Worm (Caenorhabditis elegans) whole organism, midembryonic: ENCODE data around the gene srsx-40.
"Not testable (repeated sequence)": the region's sequence is repeated elsewhere in the genome, so short reads cannot be mapped to it uniquely, and the experiment has no call there.

Source experiments
- T22C8.4 ChIP-seq: fragments of 200-800 bp; sonication (Bioruptor generic); IDR thresholded peaks from 2 replicates; pipeline ENCODE4 v1.3.6; 2022; ENCODE audit warnings: missing genetic modification characterization, missing compliant biosample characterization
- cog-1 ChIP-seq: sonication (generic microtip); optimal IDR thresholded peaks from 2 replicates; lab custom pipeline; 2016; ENCODE audit warnings: missing genetic modification characterization, missing compliant biosample characterization
- flt-1 ChIP-seq: fragments of 200-800 bp; sonication (Bioruptor generic); IDR thresholded peaks from 2 replicates; pipeline ENCODE4 v1.3.6; 2022; ENCODE audit warnings: missing genetic modification characterization, missing compliant biosample characterization
- klf-2 ChIP-seq: fragments of 200-800 bp; sonication (Bioruptor generic); conservative IDR thresholded peaks from 2 replicates; pipeline ENCODE4 v1.3.6; 2022; ENCODE audit warnings: missing genetic modification reagents, missing genetic modification characterization, missing compliant biosample characterization
- med-1 ChIP-seq: sonication (generic microtip); optimal IDR thresholded peaks from 2 replicates; lab custom pipeline; 2017; ENCODE audit warnings: missing genetic modification characterization, mild to moderate bottlenecking, missing compliant biosample characterization, antibody characterized with exemption, missing genetic modification reagents; ENCODE audit not compliant: insufficient read depth
- ref-1 ChIP-seq: fragments of 200-800 bp; sonication (Bioruptor generic); conservative IDR thresholded peaks from 2 replicates; pipeline ENCODE4 v1.3.6; 2022; ENCODE audit warnings: missing genetic modification reagents, missing genetic modification characterization, missing compliant biosample characterization
- tab-1 ChIP-seq: fragments of 200-800 bp; sonication (Bioruptor generic); IDR thresholded peaks from 2 replicates; pipeline ENCODE4 v1.3.6; 2022; ENCODE audit warnings: missing genetic modification characterization, missing compliant biosample characterization
- ztf-23 ChIP-seq: fragments of 200-800 bp; sonication (Bioruptor generic); IDR thresholded peaks from 2 replicates; pipeline ENCODE4 v1.3.6; 2022; ENCODE audit warnings: missing genetic modification reagents, missing genetic modification characterization, missing compliant biosample characterization
- ztf-29 ChIP-seq: fragments of 200-800 bp; sonication (Bioruptor generic); IDR thresholded peaks from 2 replicates; pipeline ENCODE4 v1.3.6; 2022; ENCODE audit warnings: missing genetic modification reagents, missing genetic modification characterization, missing compliant biosample characterization

srsx-40 gene

ce11 chrV:7703536-7703935, at the start of gene srsx-40:
TSS of gene srsx-40 (minus strand) at chrV:7703636.
- TF ChIP-seq T22C8.4; ztf-29; med-1 (GFP tag; lab: Kevin White, UChicago): not testable (repeated sequence)

ce11 chrV:7749708-7750107, 46.3 kb upstream of the srsx-40 start:
- TF ChIP-seq klf-2 (no peak), flt-1 (no peak), cog-1 (tag; lab: Kevin White, UChicago) (no peak), ztf-29 (no peak), med-1 (GFP tag; lab: Kevin White, UChicago) (no peak), ref-1 (GFP tag; lab: Robert Waterston, UW) (no peak), T22C8.4 (no peak)

ce11 chrV:7747987-7748607, 44.7 kb upstream of the srsx-40 start:
- TF ChIP-seq flt-1: peak; percentile 31; the same call in 1 of the 2 replicates
- TF ChIP-seq med-1 (GFP tag; lab: Kevin White, UChicago): no peak

- TF ChIP-seq cog-1 (tag; lab: Kevin White, UChicago): no peak
- no peak for TF ChIP-seq med-1 (GFP tag; lab: Kevin White, UChicago)
- TF ChIP-seq T22C8.4: no peak
Observed at ce11 chrV:7747132-7747531, 43.7 kb upstream of the srsx-40 start.

ce11 chrV:7745903-7746302, 42.5 kb upstream of the srsx-40 start:
- no peak for TF ChIP-seq ref-1 (GFP tag; lab: Robert Waterston, UW)
- no peak for TF ChIP-seq med-1 (GFP tag; lab: Kevin White, UChicago)
- no peak for TF ChIP-seq ztf-23 (GFP tag; lab: Robert Waterston, UW)
- TF ChIP-seq T22C8.4: no peak
- no peak for TF ChIP-seq tab-1 (GFP tag; lab: Robert Waterston, UW)
- TF ChIP-seq klf-2: no peak
- TF ChIP-seq cog-1 (tag; lab: Kevin White, UChicago): peak; percentile 51
- 0 out of 2 replicates have a peak, but pooled peaks have one; percentile 14 for TF ChIP-seq flt-1
- TF ChIP-seq ztf-29: peak; percentile 28; the same call in 1 of the 2 replicates

ce11 chrV:7745386-7745785, 42.0 kb upstream of the srsx-40 start:
- TF ChIP-seq med-1 (GFP tag; lab: Kevin White, UChicago) (no peak), ref-1 (GFP tag; lab: Robert Waterston, UW) (no peak), ztf-29 (no peak)

- no peak for TF ChIP-seq cog-1 (tag; lab: Kevin White, UChicago)
- TF ChIP-seq T22C8.4: no peak
- no peak for TF ChIP-seq ref-1 (GFP tag; lab: Robert Waterston, UW)
- no peak for TF ChIP-seq klf-2
- TF ChIP-seq flt-1: no peak
- TF ChIP-seq med-1 (GFP tag; lab: Kevin White, UChicago): no peak
- no peak for TF ChIP-seq tab-1 (GFP tag; lab: Robert Waterston, UW)
- TF ChIP-seq ztf-29: no peak
- no peak for TF ChIP-seq ztf-23 (GFP tag; lab: Robert Waterston, UW)
Observed at ce11 chrV:7744068-7744467, 40.6 kb upstream of the srsx-40 start.

- no peak for TF ChIP-seq flt-1
- no peak for TF ChIP-seq tab-1 (GFP tag; lab: Robert Waterston, UW)
Observed at ce11 chrV:7742485-7742959, 39.1 kb upstream of the srsx-40 start, which contains the start of gene fbxl-5. TSS of gene fbxl-5 (plus strand) at chrV:7742909.

- TF ChIP-seq ztf-23 (GFP tag; lab: Robert Waterston, UW) (no peak), ztf-29 (no peak), ref-1 (GFP tag; lab: Robert Waterston, UW) (no peak), med-1 (GFP tag; lab: Kevin White, UChicago) (no peak), cog-1 (tag; lab: Kevin White, UChicago) (no peak)
Observed at ce11 chrV:7741918-7742317, 38.5 kb upstream of the srsx-40 start.

- TF ChIP-seq ztf-23 (GFP tag; lab: Robert Waterston, UW) (no peak), flt-1 (no peak), tab-1 (GFP tag; lab: Robert Waterston, UW) (no peak), med-1 (GFP tag; lab: Kevin White, UChicago) (no peak), cog-1 (tag; lab: Kevin White, UChicago) (no peak), ztf-29 (no peak), ref-1 (GFP tag; lab: Robert Waterston, UW) (no peak), klf-2 (no peak), T22C8.4 (no peak)
Observed at ce11 chrV:7739949-7740348, 36.5 kb upstream of the srsx-40 start.

- TF ChIP-seq ref-1 (GFP tag; lab: Robert Waterston, UW) (no peak), flt-1 (no peak), med-1 (GFP tag; lab: Kevin White, UChicago) (no peak), ztf-29 (no peak), ztf-23 (GFP tag; lab: Robert Waterston, UW) (no peak), klf-2 (no peak), tab-1 (GFP tag; lab: Robert Waterston, UW) (no peak), T22C8.4 (no peak), cog-1 (tag; lab: Kevin White, UChicago) (no peak)
Observed at ce11 chrV:7737710-7738109, 34.3 kb upstream of the srsx-40 start, which contains the start of gene srr-9. TSS of gene srr-9 (plus strand) at chrV:7738010.
